Worm (Caenorhabditis elegans): Measurements from ENCODE around the gene K07F5.12.
A peak's percentile ranks its signal among the peaks of the same experiment; 100 is the strongest.

Gene K07F5.12

ce11 chrIV:9899227-9899626, 43.4 kb downstream of the K07F5.12 start:
- TF ChIP-seq let-607 (tag; optimal IDR thresholded peaks at IDR 0.05) (peak; percentile 78 to 85), aptf-3 (GFP tag; IDR thresholded peaks at IDR 0.05) (no peak), mcd-1 (GFP tag; IDR thresholded peaks at IDR 0.05) (peak; percentile 52), Y79H2A.3 (GFP tag; conservative IDR thresholded peaks at IDR 0.05) (no peak), somi-1 (GFP tag; optimal IDR thresholded peaks at IDR 0.05) (no peak), sdz-38 (tag; optimal IDR thresholded peaks at IDR 0.05) (no peak), hmg-1.2 (GFP tag; IDR thresholded peaks at IDR 0.05) (peak; percentile 94)

- no peak for TF ChIP-seq dox-1 (GFP tag; IDR thresholded peaks at IDR 0.05)
- TF ChIP-seq lin-54 (GFP tag; optimal IDR thresholded peaks at IDR 0.05), result no peak
- no peak for TF ChIP-seq efl-1 (GFP tag; optimal IDR thresholded peaks at IDR 0.05)
- no peak for TF ChIP-seq C17E4.6 (GFP tag; IDR thresholded peaks at IDR 0.05)
- TF ChIP-seq tbx-9 (tag; optimal IDR thresholded peaks at IDR 0.05; ENCODE audit: borderline replicate concordance), result no peak
- no peak for TF ChIP-seq nhr-179 (tag; optimal IDR thresholded peaks at IDR 0.05)
- TF ChIP-seq cebp-1 (GFP tag; IDR thresholded peaks at IDR 0.05), result no peak
- TF ChIP-seq cebp-1 (tag; optimal IDR thresholded peaks at IDR 0.05), result no peak
- TF ChIP-seq die-1 (tag; optimal IDR thresholded peaks at IDR 0.05), result no peak
- no peak for TF ChIP-seq F23B12.7 (tag; optimal IDR thresholded peaks at IDR 0.05; ENCODE audit: insufficient read depth)
Observed at ce11 chrIV:9903608-9904007, 47.8 kb downstream of the K07F5.12 start, which contains the start of gene best-13. Gene best-13 (plus strand): TSS chrIV:9903908.

Data from whole organism, young adult.